Fruit fly (Drosophila melanogaster): Measurements from ENCODE around the gene CG15525.

CG15525 gene

DNA sequence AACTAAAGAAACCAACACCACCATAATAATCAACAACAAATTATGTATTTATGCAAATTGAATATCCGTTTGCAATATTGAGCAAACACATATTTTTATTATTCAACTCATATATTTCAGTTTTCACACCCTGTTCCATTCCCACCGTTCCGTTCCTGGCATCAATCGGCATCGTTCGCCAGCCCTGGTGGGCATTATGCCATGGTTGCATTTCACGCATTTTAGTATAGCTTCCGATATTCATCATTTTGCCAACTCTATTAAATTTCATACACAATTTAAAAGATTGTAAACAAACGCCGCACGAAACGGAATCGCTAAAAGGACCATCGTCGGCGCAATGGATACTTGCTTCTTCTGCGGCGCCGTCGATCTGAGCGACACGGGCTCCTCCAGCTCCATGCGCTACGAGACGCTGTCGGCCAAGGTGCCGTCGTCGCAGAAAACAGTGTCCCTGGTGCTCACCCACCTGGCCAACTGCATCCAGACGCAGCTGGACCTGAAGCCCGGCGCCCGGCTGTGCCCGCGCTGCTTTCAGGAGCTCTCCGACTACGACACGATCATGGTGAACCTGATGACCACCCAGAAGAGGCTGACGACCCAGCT is 45.8 kb upstream of the CG15525 start, which contains the start of gene Sry-delta (continued):
- TF ChIP-seq ken (GFP tag; IDR thresholded peaks at IDR 0.05) (peak; percentile 88), CG6683 (GFP tag; optimal IDR thresholded peaks at IDR 0.05) (peak; percentile 50), CG13624 (GFP tag; optimal IDR thresholded peaks at IDR 0.05) (peak; percentile 90), insv (GFP tag; optimal IDR thresholded peaks at IDR 0.05) (peak in 1 of 2 experiments; percentile 46), Lhr (GFP tag; optimal IDR thresholded peaks at IDR 0.05) (peak; percentile 23), so (GFP tag; IDR thresholded peaks at IDR 0.05) (no peak), CG10462 (GFP tag; optimal IDR thresholded peaks at IDR 0.05) (peak; percentile 67), CoRest (tag; optimal IDR thresholded peaks at IDR 0.05) (peak; percentile 70), exex (tag; optimal IDR thresholded peaks at IDR 0.05) (no peak), Nf-YC (tag; optimal IDR thresholded peaks at IDR 0.05) (peak; percentile 63), CG6854 (GFP tag; optimal IDR thresholded peaks at IDR 0.05) (no peak), dm (GFP tag; optimal IDR thresholded peaks at IDR 0.05) (peak; percentile 82), chn (GFP tag; optimal IDR thresholded peaks at IDR 0.05) (peak; percentile 85), pb (GFP tag; optimal IDR thresholded peaks at IDR 0.05) (no peak), ERR (GFP tag; optimal IDR thresholded peaks at IDR 0.05) (peak; percentile 86), Trl (optimal IDR thresholded peaks at IDR 0.05) (no peak), Trl (GFP tag; optimal IDR thresholded peaks at IDR 0.05) (peak; percentile 92), ttk (GFP tag; IDR thresholded peaks at IDR 0.05) (peak; percentile 69), CG17829 (tag; optimal IDR thresholded peaks at IDR 0.05) (peak; percentile 84), repo (GFP tag; optimal IDR thresholded peaks at IDR 0.05) (peak; percentile 79), hb (GFP tag; IDR thresholded peaks at IDR 0.05; ENCODE audit: partially characterized antibody) (peak; percentile 60; the same call in 2 of the 3 replicates), CG6175 (GFP tag; IDR thresholded peaks at IDR 0.05) (peak; percentile 48; the same call in 1 of the 3 replicates), Bgb (GFP tag; IDR thresholded peaks at IDR 0.05; ENCODE audit: partially characterized antibody) (peak; percentile 80), jing (GFP tag; optimal IDR thresholded peaks at IDR 0.05) (no peak), CG13775 (GFP tag; optimal IDR thresholded peaks at IDR 0.05) (peak; percentile 74), CG12236 (GFP tag; optimal IDR thresholded peaks at IDR 0.05) (peak; percentile 18), CG1024 (GFP tag; IDR thresholded peaks at IDR 0.05) (peak; percentile 85), CG1233 (GFP tag; optimal IDR thresholded peaks at IDR 0.05) (peak; percentile 52), Gug (GFP tag; IDR thresholded peaks at IDR 0.05) (peak; percentile 87; the same call in 3 of the 4 replicates), Blimp-1 (GFP tag; optimal IDR thresholded peaks at IDR 0.05) (no peak), Neu2 (GFP tag; optimal IDR thresholded peaks at IDR 0.05; ENCODE audit: borderline replicate concordance) (peak; percentile 14), crp (GFP tag; optimal IDR thresholded peaks at IDR 0.05) (peak in 1 of 2 experiments; percentile 36), fu2 (GFP tag; optimal IDR thresholded peaks at IDR 0.05) (peak; percentile 81), Pdp1 (GFP tag; optimal IDR thresholded peaks at IDR 0.05) (peak; percentile 85 to 96), zf30C (GFP tag; optimal IDR thresholded peaks at IDR 0.05) (no peak), CG7271 (tag; optimal IDR thresholded peaks at IDR 0.05) (peak; percentile 3), vvl (GFP tag; IDR thresholded peaks at IDR 0.05) (peak; percentile 90), Stat92E (GFP tag; optimal IDR thresholded peaks at IDR 0.05) (no peak), sisA (GFP tag; IDR thresholded peaks at IDR 0.05) (peak; percentile 78), YL-1 (GFP tag; optimal IDR thresholded peaks at IDR 0.05) (peak; percentile 98), Tbp (GFP tag; optimal IDR thresholded peaks at IDR 0.05) (peak; percentile 47), CG18599 (GFP tag; optimal IDR thresholded peaks at IDR 0.05) (no peak), Dbx (GFP tag; IDR thresholded peaks at IDR 0.05) (peak; percentile 92), hkb (optimal IDR thresholded peaks at IDR 0.05) (no peak), hkb (GFP tag; IDR thresholded peaks at IDR 0.05) (peak; percentile 75), CG7987 (GFP tag; optimal IDR thresholded peaks at IDR 0.05) (peak; percentile 83), CG33557 (GFP tag; optimal IDR thresholded peaks at IDR 0.05) (peak; percentile 52), Rfx (GFP tag; IDR thresholded peaks at IDR 0.05) (peak; percentile 92), Med (GFP tag) (peak; percentile 99)
